Fruit fly (Drosophila melanogaster) whole organism, embryonic: ENCODE measurements around the gene CG7611.
A peak's percentile ranks its signal among the peaks of the same experiment; 100 is the strongest.

Source experiments
- B-H1 ChIP-seq: fragments of 200-800 bp; sonication (Bioruptor generic); IDR thresholded peaks from 3 replicates; pipeline ENCODE4 v1.3.6; 2022; ENCODE audit warnings: missing biosample characterization, missing genetic modification characterization
- CG12104 ChIP-seq: fragments of 200-800 bp; sonication (Bioruptor generic); optimal IDR thresholded peaks from 3 replicates; lab custom pipeline; 2016; ENCODE audit warnings: missing biosample characterization, missing genetic modification characterization
- CG12299 ChIP-seq: fragments of 200-800 bp; sonication (Bioruptor generic); optimal IDR thresholded peaks from 2 replicates; lab custom pipeline; 2018; ENCODE audit warnings: missing biosample characterization, mild to moderate bottlenecking, missing genetic modification characterization
- CG1233 ChIP-seq: fragments of 200-800 bp; sonication (Bioruptor generic); optimal IDR thresholded peaks from 4 replicates; lab custom pipeline; 2018; ENCODE audit warnings: missing biosample characterization, mild to moderate bottlenecking, missing genetic modification characterization
- CG12391 ChIP-seq: fragments of 200-800 bp; sonication (Bioruptor generic); optimal IDR thresholded peaks from 3 replicates; lab custom pipeline; 2018; ENCODE audit warnings: missing biosample characterization, mild to moderate bottlenecking, missing genetic modification characterization, moderate library complexity
- CG13123 ChIP-seq: fragments of 200-800 bp; sonication (Bioruptor generic); optimal IDR thresholded peaks from 2 replicates; lab custom pipeline; 2016; ENCODE audit warnings: missing biosample characterization, missing genetic modification characterization
- CG13296 ChIP-seq: fragments of 200-800 bp; sonication (Bioruptor generic); optimal IDR thresholded peaks from 3 replicates; lab custom pipeline; 2018; ENCODE audit warnings: missing biosample characterization, mild to moderate bottlenecking, missing genetic modification characterization
- CG14014 ChIP-seq: fragments of 200-800 bp; sonication (Bioruptor generic); IDR thresholded peaks from 2 replicates; pipeline ENCODE4 v1.3.6; 2022; ENCODE audit warnings: missing biosample characterization, missing genetic modification characterization
- CG16779 ChIP-seq: fragments of 200-800 bp; sonication (Bioruptor generic); IDR thresholded peaks from 2 replicates; pipeline ENCODE4 v1.3.6; 2022; ENCODE audit warnings: missing biosample characterization, missing genetic modification characterization
- CG17361 ChIP-seq: fragments of 200-800 bp; sonication (Bioruptor generic); IDR thresholded peaks from 3 replicates; pipeline ENCODE4 v1.3.6; 2022; ENCODE audit warnings: missing biosample characterization, missing genetic modification characterization
- CG17612 ChIP-seq: fragments of 200-800 bp; sonication (Bioruptor generic); IDR thresholded peaks from 2 replicates; pipeline ENCODE4 v1.3.6; 2022; ENCODE audit warnings: missing biosample characterization, missing genetic modification characterization
- CG2889 ChIP-seq: fragments of 200-800 bp; sonication (Bioruptor generic); IDR thresholded peaks from 3 replicates; pipeline ENCODE4 v1.3.6; 2022; ENCODE audit warnings: missing biosample characterization, missing genetic modification characterization
- CG31224 ChIP-seq: fragments of 200-800 bp; sonication (Bioruptor generic); IDR thresholded peaks from 2 replicates; pipeline ENCODE4 v1.3.6; 2022; ENCODE audit warnings: missing biosample characterization, missing genetic modification characterization
- CG31441 ChIP-seq: fragments of 200-800 bp; sonication (Bioruptor generic); IDR thresholded peaks from 2 replicates; pipeline ENCODE4 v1.3.6; 2022; ENCODE audit warnings: missing biosample characterization, missing genetic modification characterization
- CG3838 ChIP-seq: fragments of 200-800 bp; sonication (Bioruptor generic); optimal IDR thresholded peaks from 3 replicates; lab custom pipeline; 2016; ENCODE audit warnings: missing biosample characterization, missing genetic modification characterization
- CG6854 ChIP-seq: fragments of 200-800 bp; sonication (Bioruptor generic); optimal IDR thresholded peaks from 3 replicates; lab custom pipeline; 2017; ENCODE audit warnings: missing biosample characterization, mild to moderate bottlenecking, missing genetic modification characterization
- CG8290 ChIP-seq, 3 experiments: fragments of 200-800 bp; sonication (Bioruptor generic); optimal IDR thresholded peaks; 2 replicates each; lab custom pipeline; 2016 to 2019; ENCODE audit warnings: missing biosample characterization in 3 of 3, missing genetic modification characterization in 3 of 3, mild to moderate bottlenecking in 2 of 3, moderate library complexity in 1 of 3
- Dll ChIP-seq: fragments of 200-800 bp; sonication (Bioruptor generic); IDR thresholded peaks from 4 replicates; pipeline ENCODE4 v1.3.6; 2022; ENCODE audit warnings: missing biosample characterization, missing genetic modification characterization; ENCODE audit not compliant: partially characterized antibody
- E2f2 ChIP-seq: fragments of 200-800 bp; sonication (Bioruptor generic); IDR thresholded peaks from 2 replicates; pipeline ENCODE4 v1.3.6; 2022; ENCODE audit warnings: missing biosample characterization, missing genetic modification characterization
- Ets65A ChIP-seq: fragments of 200-800 bp; sonication (Bioruptor generic); peaks from one replicate; lab custom pipeline; 2016; ENCODE audit warnings: missing biosample characterization, missing genetic modification characterization
- H15 ChIP-seq: fragments of 200-800 bp; sonication (Bioruptor generic); IDR thresholded peaks from 3 replicates; pipeline ENCODE4 v1.3.6; 2022; ENCODE audit warnings: missing biosample characterization, missing genetic modification characterization
- Hey ChIP-seq: fragments of 200-800 bp; sonication (Bioruptor generic); optimal IDR thresholded peaks from 3 replicates; lab custom pipeline; 2018; ENCODE audit warnings: missing biosample characterization, mild to moderate bottlenecking, missing genetic modification characterization
- HmgD ChIP-seq: fragments of 200-800 bp; sonication (Bioruptor generic); optimal IDR thresholded peaks from 3 replicates; lab custom pipeline; 2016; ENCODE audit warnings: missing biosample characterization, missing genetic modification characterization
- Hsf ChIP-seq: fragments of 200-800 bp; sonication (Bioruptor generic); optimal IDR thresholded peaks from 3 replicates; lab custom pipeline; 2016; ENCODE audit warnings: missing biosample characterization, missing genetic modification characterization
- Lhr ChIP-seq: fragments of 200-800 bp; sonication (Bioruptor generic); optimal IDR thresholded peaks from 3 replicates; lab custom pipeline; 2017; ENCODE audit warnings: mild to moderate bottlenecking, missing biosample characterization, missing genetic modification reagents, missing genetic modification characterization
- Mes4 ChIP-seq: fragments of 200-800 bp; sonication (Bioruptor generic); optimal IDR thresholded peaks from 2 replicates; lab custom pipeline; 2016; ENCODE audit warnings: missing biosample characterization, missing genetic modification characterization
- Optix ChIP-seq: fragments of 200-800 bp; sonication (Bioruptor generic); IDR thresholded peaks from 3 replicates; pipeline ENCODE4 v1.3.6; 2022; ENCODE audit warnings: missing biosample characterization, missing genetic modification characterization
- Sox100B ChIP-seq: fragments of 200-800 bp; sonication (Bioruptor generic); optimal IDR thresholded peaks from 3 replicates; lab custom pipeline; 2018; ENCODE audit warnings: missing biosample characterization, mild to moderate bottlenecking, missing genetic modification characterization
- ab ChIP-seq: fragments of 200-800 bp; sonication (Bioruptor generic); optimal IDR thresholded peaks from 2 replicates; lab custom pipeline; 2016; ENCODE audit warnings: missing biosample characterization, missing genetic modification characterization
- ac ChIP-seq: fragments of 200-800 bp; sonication (Bioruptor generic); optimal IDR thresholded peaks from 3 replicates; lab custom pipeline; 2017; ENCODE audit warnings: missing biosample characterization, mild to moderate bottlenecking, missing genetic modification characterization
- ara ChIP-seq: fragments of 200-800 bp; sonication (Bioruptor generic); IDR thresholded peaks from 2 replicates; pipeline ENCODE4 v1.3.6; 2022; ENCODE audit warnings: missing biosample characterization, missing genetic modification characterization
- ase ChIP-seq: fragments of 200-800 bp; sonication (Bioruptor generic); IDR thresholded peaks from 3 replicates; pipeline ENCODE4 v1.3.6; 2022; ENCODE audit warnings: missing biosample characterization, missing genetic modification characterization
- bowl ChIP-seq: fragments of 200-800 bp; sonication (Bioruptor generic); IDR thresholded peaks from 2 replicates; pipeline ENCODE4 v1.3.6; 2022; ENCODE audit warnings: missing biosample characterization, missing genetic modification characterization
- crc ChIP-seq: fragments of 200-800 bp; sonication (Bioruptor generic); optimal IDR thresholded peaks from 2 replicates; lab custom pipeline; 2016; ENCODE audit warnings: missing biosample characterization, missing genetic modification characterization
- dan ChIP-seq: fragments of 200-800 bp; sonication (Bioruptor generic); IDR thresholded peaks from 2 replicates; pipeline ENCODE4 v1.3.6; 2022; ENCODE audit warnings: missing biosample characterization, missing genetic modification characterization
- dati ChIP-seq: fragments of 200-800 bp; sonication (Bioruptor generic); IDR thresholded peaks from 2 replicates; pipeline ENCODE4 v1.3.6; 2022; ENCODE audit warnings: missing biosample characterization, missing genetic modification characterization
- esg ChIP-seq: fragments of 200-800 bp; sonication (Bioruptor generic); conservative IDR thresholded peaks from 2 replicates; pipeline ENCODE4 v1.3.6; 2022; ENCODE audit warnings: missing biosample characterization, missing genetic modification characterization
- eyg ChIP-seq: fragments of 200-800 bp; sonication (Bioruptor generic); optimal IDR thresholded peaks from 3 replicates; lab custom pipeline; 2016; ENCODE audit warnings: missing biosample characterization, missing genetic modification characterization
- gcm ChIP-seq: fragments of 200-800 bp; sonication (Bioruptor generic); optimal IDR thresholded peaks from 2 replicates; lab custom pipeline; 2019; ENCODE audit warnings: missing biosample characterization, mild to moderate bottlenecking, missing genetic modification characterization, moderate library complexity
- hbn ChIP-seq: fragments of 200-800 bp; sonication (Bioruptor generic); IDR thresholded peaks from 2 replicates; pipeline ENCODE4 v1.3.6; 2022; ENCODE audit warnings: missing biosample characterization, missing genetic modification characterization; ENCODE audit not compliant: partially characterized antibody
- her ChIP-seq: fragments of 200-800 bp; sonication (Bioruptor generic); optimal IDR thresholded peaks from 2 replicates; lab custom pipeline; 2016; ENCODE audit warnings: missing biosample characterization, missing genetic modification characterization
- nmo ChIP-seq: fragments of 200-800 bp; sonication (Bioruptor generic); optimal IDR thresholded peaks from 2 replicates; lab custom pipeline; 2018; ENCODE audit warnings: missing biosample characterization, mild to moderate bottlenecking, missing genetic modification characterization, moderate library complexity
- org-1 ChIP-seq: fragments of 200-800 bp; sonication (Bioruptor generic); optimal IDR thresholded peaks from 2 replicates; lab custom pipeline; 2017; ENCODE audit warnings: missing biosample characterization, missing genetic modification characterization
- p53 ChIP-seq: fragments of 200-800 bp; sonication (Bioruptor generic); optimal IDR thresholded peaks from 2 replicates; lab custom pipeline; 2016; ENCODE audit warnings: missing biosample characterization, missing genetic modification characterization
- pan ChIP-seq, 4 experiments: fragments of >200 bp in 3 of 4; fragments of 200-800 bp in 1 of 4; sonication (Bioruptor generic) in 1 of 4; optimal IDR thresholded peaks in 3 of 4; IDR thresholded peaks in 1 of 4; 2 replicates each; pipeline versions ENCODE4 v1.3.6 to Lab custom; 2017 to 2022; ENCODE audit warnings: missing biosample characterization in 2 of 4, missing genetic modification characterization in 2 of 4, mixed read lengths in 1 of 4
- pb ChIP-seq: fragments of 200-800 bp; sonication (Bioruptor generic); optimal IDR thresholded peaks from 3 replicates; lab custom pipeline; 2016; ENCODE audit warnings: missing biosample characterization, missing genetic modification characterization
- pita ChIP-seq: fragments of 200-800 bp; sonication (Bioruptor generic); optimal IDR thresholded peaks from 2 replicates; lab custom pipeline; 2017; ENCODE audit warnings: missing biosample characterization, mild to moderate bottlenecking, missing genetic modification characterization
- slbo ChIP-seq: fragments of 200-800 bp; sonication (Bioruptor generic); IDR thresholded peaks from 2 replicates; pipeline ENCODE4 v1.3.6; 2022; ENCODE audit warnings: missing biosample characterization, missing genetic modification characterization
- trem ChIP-seq: fragments of 200-800 bp; optimal IDR thresholded peaks from 3 replicates; lab custom pipeline; 2019; ENCODE audit warnings: missing biosample characterization, mild to moderate bottlenecking, missing genetic modification characterization, moderate library complexity
- trh ChIP-seq: fragments of 200-800 bp; sonication (Bioruptor generic); optimal IDR thresholded peaks from 2 replicates; lab custom pipeline; 2016; ENCODE audit warnings: missing biosample characterization, missing genetic modification characterization
- tx ChIP-seq: fragments of 200-800 bp; sonication (Bioruptor generic); optimal IDR thresholded peaks from 2 replicates; lab custom pipeline; 2016; ENCODE audit warnings: missing biosample characterization, missing genetic modification characterization
- zen ChIP-seq: fragments of 200-800 bp; sonication (Bioruptor generic); optimal IDR thresholded peaks from 3 replicates; lab custom pipeline; 2018; ENCODE audit warnings: missing biosample characterization, mild to moderate bottlenecking, missing genetic modification characterization, moderate library complexity

CG7611 gene

DNA sequence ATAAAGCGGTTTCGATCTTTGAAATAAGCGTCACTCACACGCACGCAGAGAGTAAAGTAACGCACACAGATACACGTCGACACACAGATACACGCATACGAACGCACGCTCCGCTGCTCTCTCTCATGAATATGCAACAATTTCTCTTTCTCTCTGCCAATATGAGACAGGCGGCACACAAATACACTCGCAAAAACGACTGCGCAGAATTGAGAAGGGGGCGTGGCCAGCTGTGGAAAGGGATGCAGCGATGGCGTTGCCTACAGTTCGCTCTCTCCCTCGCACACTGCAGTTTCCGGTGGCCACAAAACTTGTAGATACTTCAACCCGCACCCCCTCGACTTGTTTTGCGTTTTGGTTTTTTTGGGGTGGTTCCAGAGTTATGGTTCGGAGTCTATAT is 43.4 kb upstream of the CG7611 start (continued):
- TF ChIP-seq E2f2 (GFP tag; lab: Robert Waterston, UW) = peak; percentile 18; the same call in 1 of the 2 replicates
- TF ChIP-seq bowl = no peak
- TF ChIP-seq hbn = no peak
- no peak for TF ChIP-seq CG17361 (GFP tag; lab: Robert Waterston, UW)
- peak; percentile 75 for TF ChIP-seq her (GFP tag; lab: Kevin White, UChicago)
- no peak for TF ChIP-seq tx (GFP tag; lab: Kevin White, UChicago)
- no peak for TF ChIP-seq CG14014 (GFP tag; lab: Robert Waterston, UW)
- no peak for TF ChIP-seq CG13296 (GFP tag; lab: Kevin White, UChicago)
- peak; percentile 79 for TF ChIP-seq gcm (GFP tag; lab: Kevin White, UChicago)
- TF ChIP-seq Optix (GFP tag; lab: Robert Waterston, UW) = peak; percentile 31; the same call in 1 of the 3 replicates
- no peak for TF ChIP-seq trh (GFP tag; lab: Kevin White, UChicago)
- no peak for TF ChIP-seq trem (tag; lab: Kevin White, UChicago)
- no peak for TF ChIP-seq zen (tag; lab: Kevin White, UChicago)
- no peak for TF ChIP-seq dan (GFP tag; lab: Robert Waterston, UW)
- no peak for TF ChIP-seq p53 (GFP tag; lab: Kevin White, UChicago)
- TF ChIP-seq CG8290 (GFP tag; optimal IDR thresholded peaks at IDR 0.05; lab: Kevin White, UChicago) = no peak
- TF ChIP-seq CG8290 (tag; optimal IDR thresholded peaks at IDR 0.05; lab: Kevin White, UChicago) = peak in 1 of 2 experiments; percentile 24
- TF ChIP-seq CG2889 = no peak
- no peak for TF ChIP-seq pan (optimal IDR thresholded peaks at IDR 0.05; lab: Kevin White, UChicago)
- TF ChIP-seq pan (GFP tag; optimal IDR thresholded peaks at IDR 0.05 in 1 of 2, IDR thresholded peaks at IDR 0.05 in 1 of 2) = peak in 1 of 2 experiments; percentile 48
- no peak for TF ChIP-seq esg
- no peak for TF ChIP-seq CG3838 (GFP tag; lab: Kevin White, UChicago)
- peak; percentile 57 for TF ChIP-seq Mes4 (GFP tag; lab: Kevin White, UChicago)
- TF ChIP-seq ab (GFP tag; lab: Kevin White, UChicago) = no peak
- no peak for TF ChIP-seq Lhr (GFP tag; lab: Kevin White, UChicago)
- TF ChIP-seq B-H1 = no peak
- no peak for TF ChIP-seq H15 (GFP tag; lab: Robert Waterston, UW)
- TF ChIP-seq CG12391 (tag; lab: Kevin White, UChicago) = peak; percentile 27
- TF ChIP-seq nmo (GFP tag; lab: Kevin White, UChicago) = peak; percentile 33
- no peak for TF ChIP-seq CG31224
- no peak for TF ChIP-seq CG17612 (GFP tag; lab: Robert Waterston, UW)
- peak; percentile 40 for TF ChIP-seq ac
- peak; percentile 23 for TF ChIP-seq Ets65A (GFP tag; lab: Kevin White, UChicago)
- no peak for TF ChIP-seq Dll (GFP tag; lab: Robert Waterston, UW)
- TF ChIP-seq ara (GFP tag; lab: Robert Waterston, UW) = peak; percentile 48; the same call in 1 of the 2 replicates
- no peak for TF ChIP-seq ase
- no peak for TF ChIP-seq HmgD (GFP tag; lab: Kevin White, UChicago)
- TF ChIP-seq CG16779 = no peak
- no peak for TF ChIP-seq CG6854 (GFP tag; lab: Kevin White, UChicago)
- TF ChIP-seq crc (GFP tag; lab: Kevin White, UChicago) = no peak
- no peak for TF ChIP-seq CG12104 (GFP tag; lab: Kevin White, UChicago)
- no peak for TF ChIP-seq eyg (GFP tag; lab: Kevin White, UChicago)
- TF ChIP-seq CG13123 = no peak
- no peak for TF ChIP-seq org-1 (GFP tag; lab: Kevin White, UChicago)
- TF ChIP-seq CG12299 = no peak
- no peak for TF ChIP-seq slbo (GFP tag; lab: Robert Waterston, UW)
- peak; percentile 36 for TF ChIP-seq Hey (tag; lab: Kevin White, UChicago)
- peak; percentile 30 for TF ChIP-seq Sox100B (GFP tag; lab: Kevin White, UChicago)
- TF ChIP-seq CG1233 (GFP tag; lab: Kevin White, UChicago) = peak; percentile 68
- peak; percentile 44; the same call in 1 of the 2 replicates for TF ChIP-seq dati (GFP tag; lab: Robert Waterston, UW)
- no peak for TF ChIP-seq Hsf (GFP tag; lab: Kevin White, UChicago)
- TF ChIP-seq CG31441 (GFP tag; lab: Robert Waterston, UW) = peak; percentile 32; the same call in 1 of the 2 replicates
- TF ChIP-seq pita (GFP tag; lab: Kevin White, UChicago) = no peak
- no peak for TF ChIP-seq pb (GFP tag; lab: Kevin White, UChicago)
